Fruit fly (Drosophila melanogaster) whole organism, embryonic: ENCODE data around the gene Npc2f.
A peak's percentile ranks its signal among the peaks of the same experiment; 100 is the strongest.

ENCODE experiments used
- Adf1 ChIP-seq: fragments of 200-800 bp; sonication (Bioruptor generic); IDR thresholded peaks from 2 replicates; pipeline ENCODE4 v1.3.6; 2022; ENCODE audit warnings: missing biosample characterization, missing genetic modification characterization
- Atf-2 ChIP-seq: fragments of 200-800 bp; sonication (Bioruptor generic); optimal IDR thresholded peaks from 2 replicates; lab custom pipeline; 2016; ENCODE audit warnings: missing biosample characterization, missing genetic modification characterization
- Blimp-1 ChIP-seq: fragments of 200-800 bp; sonication (Bioruptor generic); optimal IDR thresholded peaks from 3 replicates; lab custom pipeline; 2018; ENCODE audit warnings: missing biosample characterization, missing genetic modification characterization, mild to moderate bottlenecking, moderate library complexity, missing genetic modification reagents
- CG10979 ChIP-seq: fragments of 200-800 bp; sonication (Bioruptor generic); optimal IDR thresholded peaks from 2 replicates; lab custom pipeline; 2018; ENCODE audit warnings: missing biosample characterization, mild to moderate bottlenecking, missing genetic modification characterization, moderate library complexity
- CG11085 ChIP-seq: fragments of 200-800 bp; sonication (Bioruptor generic); IDR thresholded peaks from 2 replicates; pipeline ENCODE4 v1.3.6; 2022; ENCODE audit warnings: missing biosample characterization, missing genetic modification characterization
- CG12155 ChIP-seq: fragments of 200-800 bp; sonication (Bioruptor generic); optimal IDR thresholded peaks from 3 replicates; lab custom pipeline; 2016; ENCODE audit warnings: missing biosample characterization, missing genetic modification characterization
- CG16779 ChIP-seq: fragments of 200-800 bp; sonication (Bioruptor generic); IDR thresholded peaks from 2 replicates; pipeline ENCODE4 v1.3.6; 2022; ENCODE audit warnings: missing biosample characterization, missing genetic modification characterization
- CG17802 ChIP-seq: fragments of 200-800 bp; sonication (Bioruptor generic); optimal IDR thresholded peaks from 2 replicates; lab custom pipeline; 2018; ENCODE audit warnings: missing biosample characterization, mild to moderate bottlenecking, missing genetic modification characterization, moderate library complexity
- CG1832 ChIP-seq: fragments of 200-800 bp; sonication (Bioruptor generic); optimal IDR thresholded peaks from 2 replicates; lab custom pipeline; 2017; ENCODE audit warnings: missing biosample characterization, mild to moderate bottlenecking, missing genetic modification characterization, inconsistent platforms
- CG2875 ChIP-seq: fragments of 200-800 bp; sonication (Bioruptor generic); optimal IDR thresholded peaks from 2 replicates; lab custom pipeline; 2017; ENCODE audit warnings: missing biosample characterization, mild to moderate bottlenecking, missing genetic modification characterization, missing genetic modification reagents
- CG2889 ChIP-seq: fragments of 200-800 bp; sonication (Bioruptor generic); IDR thresholded peaks from 3 replicates; pipeline ENCODE4 v1.3.6; 2022; ENCODE audit warnings: missing biosample characterization, missing genetic modification characterization
- CG30403 ChIP-seq: fragments of 200-800 bp; sonication (Bioruptor generic); optimal IDR thresholded peaks from 3 replicates; lab custom pipeline; 2016; ENCODE audit warnings: missing biosample characterization, missing genetic modification characterization
- CG3995 ChIP-seq: fragments of 200-800 bp; sonication (Bioruptor generic); optimal IDR thresholded peaks from 3 replicates; lab custom pipeline; 2016; ENCODE audit warnings: missing biosample characterization, missing genetic modification characterization
- CG6175 ChIP-seq: fragments of 200-800 bp; sonication (Bioruptor generic); IDR thresholded peaks from 3 replicates; pipeline ENCODE4 v1.3.6; 2022; ENCODE audit warnings: missing biosample characterization, missing genetic modification characterization
- CG6254 ChIP-seq: fragments of 200-800 bp; sonication (Bioruptor generic); optimal IDR thresholded peaks from 3 replicates; lab custom pipeline; 2017; ENCODE audit warnings: mild to moderate bottlenecking, missing biosample characterization, missing genetic modification reagents, missing genetic modification characterization
- CG6683 ChIP-seq: fragments of 200-800 bp; sonication (Bioruptor generic); optimal IDR thresholded peaks from 2 replicates; lab custom pipeline; 2017; ENCODE audit warnings: missing biosample characterization, mild to moderate bottlenecking, missing genetic modification characterization, missing genetic modification reagents
- CG7556 ChIP-seq: fragments of 200-800 bp; sonication (Bioruptor generic); optimal IDR thresholded peaks from 2 replicates; lab custom pipeline; 2017; ENCODE audit warnings: missing biosample characterization, mild to moderate bottlenecking, missing genetic modification characterization
- CG8359 ChIP-seq: fragments of 200-800 bp; sonication (Bioruptor generic); optimal IDR thresholded peaks from 2 replicates; lab custom pipeline; 2017; ENCODE audit warnings: missing biosample characterization, mild to moderate bottlenecking, missing genetic modification characterization, borderline replicate concordance
- CG9437 ChIP-seq: fragments of 200-800 bp; sonication (Bioruptor generic); optimal IDR thresholded peaks from 2 replicates; lab custom pipeline; 2018; ENCODE audit warnings: missing biosample characterization, mild to moderate bottlenecking, missing genetic modification characterization
- CG9797 ChIP-seq: fragments of 200-800 bp; sonication (Bioruptor generic); optimal IDR thresholded peaks from 3 replicates; lab custom pipeline; 2018; ENCODE audit warnings: missing biosample characterization, mild to moderate bottlenecking, missing genetic modification characterization
- Dip2 ChIP-seq: fragments of 200-800 bp; sonication (Bioruptor generic); IDR thresholded peaks from 2 replicates; pipeline ENCODE4 v1.3.6; 2022; ENCODE audit warnings: missing biosample characterization, missing genetic modification characterization
- Drgx ChIP-seq: fragments of 200-800 bp; sonication (Bioruptor generic); IDR thresholded peaks from 2 replicates; pipeline ENCODE4 v1.3.6; 2022; ENCODE audit warnings: missing biosample characterization, missing genetic modification characterization
- E2f1 ChIP-seq: fragments of 200-800 bp; sonication (Bioruptor generic); IDR thresholded peaks from 2 replicates; pipeline ENCODE4 v1.3.6; 2022; ENCODE audit warnings: missing biosample characterization, missing genetic modification characterization
- Elba2 ChIP-seq: fragments of 200-800 bp; sonication (Bioruptor generic); optimal IDR thresholded peaks from 3 replicates; lab custom pipeline; 2016; ENCODE audit warnings: missing biosample characterization, missing genetic modification characterization
- H2.0 ChIP-seq: fragments of 200-800 bp; sonication (Bioruptor generic); IDR thresholded peaks from 2 replicates; pipeline ENCODE4 v1.3.6; 2022; ENCODE audit warnings: missing biosample characterization, missing genetic modification characterization
- Hand ChIP-seq: fragments of 200-800 bp; sonication (Bioruptor generic); optimal IDR thresholded peaks from 2 replicates; lab custom pipeline; 2017; ENCODE audit warnings: mild to moderate bottlenecking, missing biosample characterization, missing genetic modification reagents, missing genetic modification characterization
- HmgD ChIP-seq: fragments of 200-800 bp; sonication (Bioruptor generic); optimal IDR thresholded peaks from 3 replicates; lab custom pipeline; 2016; ENCODE audit warnings: missing biosample characterization, missing genetic modification characterization
- MESR4 ChIP-seq: fragments of 200-800 bp; sonication (Bioruptor generic); optimal IDR thresholded peaks from 2 replicates; lab custom pipeline; 2018; ENCODE audit warnings: missing biosample characterization, mild to moderate bottlenecking, missing genetic modification characterization, moderate library complexity
- Mrtf ChIP-seq: fragments of 200-800 bp; sonication (Bioruptor generic); IDR thresholded peaks from 3 replicates; pipeline ENCODE4 v1.3.6; 2022; ENCODE audit warnings: missing biosample characterization, missing genetic modification characterization
- Ravus ChIP-seq: fragments of 200-800 bp; sonication (Bioruptor generic); IDR thresholded peaks from 2 replicates; pipeline ENCODE4 v1.3.6; 2022; ENCODE audit warnings: missing biosample characterization, missing genetic modification characterization
- Spps ChIP-seq: fragments of 200-800 bp; sonication (Bioruptor generic); optimal IDR thresholded peaks from 2 replicates; lab custom pipeline; 2018; ENCODE audit warnings: missing biosample characterization, mild to moderate bottlenecking, missing genetic modification characterization
- ap ChIP-seq: fragments of 200-800 bp; sonication (Bioruptor generic); IDR thresholded peaks from 2 replicates; pipeline ENCODE4 v1.3.6; 2022; ENCODE audit warnings: missing biosample characterization, missing genetic modification characterization
- ash1 ChIP-seq: fragments of 200-800 bp; sonication (Bioruptor generic); optimal IDR thresholded peaks from 2 replicates; lab custom pipeline; 2018; ENCODE audit warnings: missing biosample characterization, mild to moderate bottlenecking, missing genetic modification characterization
- az2 ChIP-seq: fragments of 200-800 bp; sonication (Bioruptor generic); optimal IDR thresholded peaks from 3 replicates; lab custom pipeline; 2016; ENCODE audit warnings: missing biosample characterization, missing genetic modification characterization
- crc ChIP-seq: fragments of 200-800 bp; sonication (Bioruptor generic); optimal IDR thresholded peaks from 2 replicates; lab custom pipeline; 2016; ENCODE audit warnings: missing biosample characterization, missing genetic modification characterization
- en ChIP-seq: fragments of 200-800 bp; sonication (Bioruptor generic); optimal IDR thresholded peaks from 2 replicates; lab custom pipeline; 2016; ENCODE audit warnings: missing biosample characterization, missing genetic modification characterization
- fd3F ChIP-seq: fragments of 200-800 bp; sonication (Bioruptor generic); optimal IDR thresholded peaks from 2 replicates; lab custom pipeline; 2018; ENCODE audit warnings: missing biosample characterization, mild to moderate bottlenecking, missing genetic modification characterization, moderate library complexity
- fu2 ChIP-seq: fragments of 200-800 bp; sonication (Bioruptor generic); optimal IDR thresholded peaks from 2 replicates; lab custom pipeline; 2016; ENCODE audit warnings: missing biosample characterization, missing genetic modification characterization
- hkb ChIP-seq, 2 experiments: fragments of 200-800 bp in 1 of 2; fragments of >200 bp in 1 of 2; sonication (Bioruptor generic) in 1 of 2; IDR thresholded peaks in 1 of 2; optimal IDR thresholded peaks in 1 of 2; 2 replicates each; pipeline versions ENCODE4 v1.3.6 to Lab custom; 2017 to 2022; ENCODE audit warnings: missing biosample characterization in 1 of 2, missing genetic modification characterization in 1 of 2
- hth ChIP-seq: fragments of >200 bp; optimal IDR thresholded peaks from 2 replicates; lab custom pipeline; 2017; ENCODE audit warnings: inconsistent platforms
- lbe ChIP-seq: fragments of 200-800 bp; sonication (Bioruptor generic); optimal IDR thresholded peaks from 2 replicates; lab custom pipeline; 2016; ENCODE audit warnings: missing biosample characterization, mild to moderate bottlenecking, missing genetic modification characterization
- mld ChIP-seq: fragments of 200-800 bp; sonication (Bioruptor generic); IDR thresholded peaks from 3 replicates; pipeline ENCODE4 v1.3.6; 2022; ENCODE audit warnings: missing biosample characterization, missing genetic modification characterization; ENCODE audit not compliant: partially characterized antibody
- p53 ChIP-seq: fragments of 200-800 bp; sonication (Bioruptor generic); optimal IDR thresholded peaks from 2 replicates; lab custom pipeline; 2016; ENCODE audit warnings: missing biosample characterization, missing genetic modification characterization
- pum ChIP-seq: fragments of 200-800 bp; sonication (Bioruptor generic); optimal IDR thresholded peaks from 2 replicates; lab custom pipeline; 2016; ENCODE audit warnings: missing biosample characterization, missing genetic modification characterization
- ranshi ChIP-seq: fragments of 200-800 bp; sonication (Bioruptor generic); IDR thresholded peaks from 2 replicates; pipeline ENCODE4 v1.3.6; 2022; ENCODE audit warnings: missing biosample characterization, missing genetic modification characterization
- run ChIP-seq: fragments of 200-800 bp; sonication (Bioruptor generic); optimal IDR thresholded peaks from 3 replicates; lab custom pipeline; 2018; ENCODE audit warnings: missing biosample characterization, mild to moderate bottlenecking, missing genetic modification characterization
- sens-2 ChIP-seq: fragments of 200-800 bp; sonication (Bioruptor generic); IDR thresholded peaks from 2 replicates; pipeline ENCODE4 v1.3.6; 2022; ENCODE audit warnings: missing biosample characterization, missing genetic modification characterization
- trem ChIP-seq: fragments of 200-800 bp; optimal IDR thresholded peaks from 3 replicates; lab custom pipeline; 2019; ENCODE audit warnings: missing biosample characterization, mild to moderate bottlenecking, missing genetic modification characterization, moderate library complexity
- unpg ChIP-seq: fragments of 200-800 bp; sonication (Bioruptor generic); optimal IDR thresholded peaks from 3 replicates; lab custom pipeline; 2018; ENCODE audit warnings: missing biosample characterization, mild to moderate bottlenecking, missing genetic modification characterization, moderate library complexity
- zf30C ChIP-seq: fragments of 200-800 bp; sonication (Bioruptor generic); optimal IDR thresholded peaks from 3 replicates; lab custom pipeline; 2018; ENCODE audit warnings: missing biosample characterization, mild to moderate bottlenecking, missing genetic modification characterization

Npc2f gene

dm6 chr3R:24108902-24109389, 28.7 kb upstream of the Npc2f start, which contains the start of the genes eIF4EHP and CG18428 (continued):
- TF ChIP-seq trem (tag; lab: Kevin White, UChicago) (peak; percentile 97), CG2875 (GFP tag; lab: Kevin White, UChicago) (peak; percentile 94), Mrtf (GFP tag; lab: Robert Waterston, UW) (no peak; the same call in 1 of the 3 replicates), CG30403 (peak; percentile 99), MESR4 (peak; percentile 64), en (peak; percentile 69), CG16779 (GFP tag; lab: Robert Waterston, UW) (no peak), Blimp-1 (GFP tag; lab: Kevin White, UChicago) (peak; percentile 98), pum (GFP tag; lab: Kevin White, UChicago) (peak; percentile 85), Elba2 (GFP tag; lab: Kevin White, UChicago) (peak; percentile 73), p53 (GFP tag; lab: Kevin White, UChicago) (peak; percentile 4), CG11085 (GFP tag; lab: Robert Waterston, UW) (no peak), CG9437 (GFP tag; lab: Kevin White, UChicago) (peak; percentile 97), Ravus (GFP tag; lab: Robert Waterston, UW) (no peak; the same call in none of the 2 replicates), H2.0 (GFP tag; lab: Robert Waterston, UW) (no peak; the same call in 1 of the 2 replicates), unpg (GFP tag; lab: Kevin White, UChicago) (peak; percentile 99), CG10979 (tag; lab: Kevin White, UChicago) (peak; percentile 99), CG6175 (GFP tag; lab: Robert Waterston, UW) (no peak; the same call in none of the 3 replicates), E2f1 (GFP tag; lab: Robert Waterston, UW) (no peak), CG6254 (GFP tag; lab: Kevin White, UChicago) (peak; percentile 95), HmgD (GFP tag; lab: Kevin White, UChicago) (peak; percentile 71), CG12155 (GFP tag; lab: Kevin White, UChicago) (peak; percentile 97), CG8359 (peak; percentile 94), ranshi (no peak; the same call in 1 of the 2 replicates), CG3995 (GFP tag; lab: Kevin White, UChicago) (peak; percentile 74), sens-2 (peak; percentile 95), fu2 (peak; percentile 75), hkb (optimal IDR thresholded peaks at IDR 0.05; lab: Kevin White, UChicago) (no peak), hkb (GFP tag; IDR thresholded peaks at IDR 0.05; lab: Robert Waterston, UW) (no peak), Adf1 (GFP tag; lab: Robert Waterston, UW) (no peak), CG7556 (GFP tag; lab: Kevin White, UChicago) (peak; percentile 99), CG2889 (GFP tag; lab: Robert Waterston, UW) (peak; percentile 98; the same call in 2 of the 3 replicates), lbe (peak; percentile 97), run (tag; lab: Kevin White, UChicago) (peak; percentile 98), CG1832 (GFP tag; lab: Kevin White, UChicago) (no peak), az2 (peak; percentile 98), Atf-2 (GFP tag; lab: Kevin White, UChicago) (peak; percentile 85), ash1 (peak; percentile 92), CG17802 (tag; lab: Kevin White, UChicago) (peak; percentile 88), fd3F (peak; percentile 100), hth (lab: Kevin White, UChicago) (no peak), Hand (GFP tag; lab: Kevin White, UChicago) (peak; percentile 99), CG6683 (GFP tag; lab: Kevin White, UChicago) (peak; percentile 96), mld (GFP tag; lab: Robert Waterston, UW) (no peak), crc (GFP tag; lab: Kevin White, UChicago) (peak; percentile 79), Dip2 (no peak), CG9797 (GFP tag; lab: Kevin White, UChicago) (peak; percentile 54), ap (GFP tag; lab: Robert Waterston, UW) (no peak; the same call in 1 of the 2 replicates), Drgx (GFP tag; lab: Robert Waterston, UW) (no peak), Spps (tag; lab: Kevin White, UChicago) (peak; percentile 99), zf30C (peak; percentile 68)
